Worm (Caenorhabditis elegans): Measurements from ENCODE around the gene ubxn-2.

The ubxn-2 gene

ce11 chrIV:2708329-2708965 is 17.2 kb downstream of the ubxn-2 start (continued):
- TF ChIP-seq snpc-3.4 (tag; optimal IDR thresholded peaks at IDR 0.05) (no peak), F57A8.1 (GFP tag; optimal IDR thresholded peaks at IDR 0.05) (no peak), bed-2 (GFP tag; IDR thresholded peaks at IDR 0.05) (no peak), him-1 (tag; optimal IDR thresholded peaks at IDR 0.05) (no peak), aptf-2 (GFP tag; conservative IDR thresholded peaks at IDR 0.05) (no peak), ztf-6 (GFP tag; IDR thresholded peaks at IDR 0.05) (no peak), B0019.2 (GFP tag; conservative IDR thresholded peaks at IDR 0.05) (no peak), ztf-18 (tag; optimal IDR thresholded peaks at IDR 0.05) (peak; percentile 69), F57C9.4 (tag; optimal IDR thresholded peaks at IDR 0.05) (no peak), lir-1 (GFP tag; conservative IDR thresholded peaks at IDR 0.05) (no peak), chd-7 (tag; optimal IDR thresholded peaks at IDR 0.05) (peak; percentile 71), tbx-9 (tag; optimal IDR thresholded peaks at IDR 0.05; ENCODE audit: borderline replicate concordance) (no peak), nfyb-1 (GFP tag; IDR thresholded peaks at IDR 0.05) (peak; percentile 78), hlh-26 (GFP tag; conservative IDR thresholded peaks at IDR 0.05) (no peak), F33H1.4 (GFP tag; IDR thresholded peaks at IDR 0.05) (no peak), rcor-1 (GFP tag; IDR thresholded peaks at IDR 0.05) (peak; percentile 54), F52B5.7 (tag; optimal IDR thresholded peaks at IDR 0.05) (peak; percentile 23), nhr-90 (tag; optimal IDR thresholded peaks at IDR 0.05) (no peak), dpl-1 (GFP tag; optimal IDR thresholded peaks at IDR 0.05) (no peak), hmg-1.2 (GFP tag; IDR thresholded peaks at IDR 0.05) (peak; percentile 95), F39B2.1 (GFP tag; IDR thresholded peaks at IDR 0.05) (no peak), ztf-28 (GFP tag; IDR thresholded peaks at IDR 0.05) (no peak), ceh-27 (GFP tag; optimal IDR thresholded peaks at IDR 0.05) (peak; percentile 82), cebp-1 (GFP tag; IDR thresholded peaks at IDR 0.05) (peak; percentile 54; the same call in 1 of the 2 replicates), cebp-1 (tag; optimal IDR thresholded peaks at IDR 0.05) (peak; percentile 87), F55B11.4 (tag; optimal IDR thresholded peaks at IDR 0.05; ENCODE audit: borderline replicate concordance, insufficient read depth) (no peak), snpc-4 (GFP tag; optimal IDR thresholded peaks at IDR 0.05) (no peak), snpc-4 (tag; optimal IDR thresholded peaks at IDR 0.05) (peak in 3 of 4 experiments; percentile 38 to 56 (median 41)), zim-3 (tag; optimal IDR thresholded peaks at IDR 0.05) (peak; percentile 7), madf-6 (GFP tag; IDR thresholded peaks at IDR 0.05) (peak; percentile 41; the same call in 1 of the 2 replicates), Y95B8A.8 (GFP tag; IDR thresholded peaks at IDR 0.05) (0 out of 2 replicates have a peak, but pooled peaks have one; percentile 59), repo-1 (tag; optimal IDR thresholded peaks at IDR 0.05) (peak; percentile 14), nhr-179 (tag; optimal IDR thresholded peaks at IDR 0.05) (no peak), dox-1 (GFP tag; IDR thresholded peaks at IDR 0.05) (peak; percentile 82), F22D6.2 (tag; optimal IDR thresholded peaks at IDR 0.05) (no peak), nfya-2 (GFP tag; IDR thresholded peaks at IDR 0.05) (no peak), atf-7 (tag; optimal IDR thresholded peaks at IDR 0.05) (peak; percentile 61), pha-4 (tag; optimal IDR thresholded peaks at IDR 0.05) (no peak), Y56A3A.18 (GFP tag; IDR thresholded peaks at IDR 0.05) (no peak), lin-54 (GFP tag; optimal IDR thresholded peaks at IDR 0.05) (peak; percentile 57), mxl-1 (tag; optimal IDR thresholded peaks at IDR 0.05) (no peak), madf-3 (GFP tag; IDR thresholded peaks at IDR 0.05) (no peak), nhr-120 (GFP tag; IDR thresholded peaks at IDR 0.05) (no peak), egl-18 (GFP tag; IDR thresholded peaks at IDR 0.05) (no peak)
